Worm (Caenorhabditis elegans) whole organism, late embryonic: ENCODE results near the gene flp-7.

Source experiments
- C08G9.2 ChIP-seq: sonication (generic microtip); optimal IDR thresholded peaks from 2 replicates; lab custom pipeline; 2016; ENCODE audit warnings: mild to moderate bottlenecking, missing genetic modification characterization, moderate library complexity, missing compliant biosample characterization
- C38D4.7 ChIP-seq: fragments of 200-800 bp; sonication (Bioruptor generic); optimal IDR thresholded peaks from 2 replicates; lab custom pipeline; 2018; ENCODE audit warnings: mild to moderate bottlenecking, missing genetic modification characterization, moderate library complexity, missing compliant biosample characterization
- F13H6.1 ChIP-seq: sonication (generic microtip); optimal IDR thresholded peaks from 2 replicates; lab custom pipeline; 2016; ENCODE audit warnings: missing genetic modification characterization, missing compliant biosample characterization
- K02D7.2 ChIP-seq: sonication (generic microtip); optimal IDR thresholded peaks from 2 replicates; lab custom pipeline; 2017; ENCODE audit warnings: mild to moderate bottlenecking, missing genetic modification characterization, missing compliant biosample characterization
- T23F11.4 ChIP-seq: fragments of 200-800 bp; sonication (Bioruptor generic); optimal IDR thresholded peaks from 2 replicates; lab custom pipeline; 2018; ENCODE audit warnings: mild to moderate bottlenecking, missing genetic modification characterization, missing compliant biosample characterization
- Y22D7AL.16 ChIP-seq: sonication (generic microtip); optimal IDR thresholded peaks from 2 replicates; lab custom pipeline; 2016; ENCODE audit warnings: missing genetic modification characterization, missing compliant biosample characterization
- ceh-18 ChIP-seq: sonication (generic microtip); optimal IDR thresholded peaks from 2 replicates; lab custom pipeline; 2016; ENCODE audit warnings: missing genetic modification characterization, missing compliant biosample characterization
- ceh-19 ChIP-seq: fragments of 200-800 bp; sonication (Bioruptor generic); optimal IDR thresholded peaks from 2 replicates; lab custom pipeline; 2018; ENCODE audit warnings: mild to moderate bottlenecking, missing genetic modification characterization, missing compliant biosample characterization
- ceh-2 ChIP-seq: sonication (generic microtip); optimal IDR thresholded peaks from 2 replicates; lab custom pipeline; 2016; ENCODE audit warnings: missing genotype, missing genetic modification characterization, missing compliant biosample characterization
- ceh-22 ChIP-seq: sonication (generic microtip); optimal IDR thresholded peaks from 2 replicates; lab custom pipeline; 2017; ENCODE audit warnings: missing biosample characterization, missing genetic modification characterization
- ceh-24 ChIP-seq: sonication (generic microtip); optimal IDR thresholded peaks from 2 replicates; lab custom pipeline; 2016; ENCODE audit warnings: mild to moderate bottlenecking, missing genetic modification characterization, missing compliant biosample characterization
- ceh-30 ChIP-seq: fragments of 150-350 bp; optimal IDR thresholded peaks from 2 replicates; lab custom pipeline; 2014; ENCODE audit warnings: missing biosample characterization, missing genetic modification characterization
- ceh-31 ChIP-seq: sonication (generic microtip); optimal IDR thresholded peaks from 2 replicates; lab custom pipeline; 2016; ENCODE audit warnings: missing genetic modification characterization, missing compliant biosample characterization
- ceh-34 ChIP-seq: sonication (generic microtip); optimal IDR thresholded peaks from 2 replicates; lab custom pipeline; 2016; ENCODE audit warnings: mild to moderate bottlenecking, missing genetic modification characterization, missing compliant biosample characterization
- ceh-45 ChIP-seq: fragments of 200-800 bp; sonication (Bioruptor generic); IDR thresholded peaks from 2 replicates; pipeline ENCODE4 v1.3.6; 2022; ENCODE audit warnings: missing genetic modification reagents, missing genetic modification characterization, missing compliant biosample characterization
- che-1 ChIP-seq: sonication (generic microtip); optimal IDR thresholded peaks from 2 replicates; lab custom pipeline; 2016; ENCODE audit warnings: mild to moderate bottlenecking, missing genetic modification characterization, missing compliant biosample characterization
- elt-4 ChIP-seq: sonication (generic microtip); optimal IDR thresholded peaks from 2 replicates; lab custom pipeline; 2016; ENCODE audit warnings: missing genetic modification characterization, missing compliant biosample characterization
- ets-4 ChIP-seq: sonication (generic microtip); optimal IDR thresholded peaks from 2 replicates; lab custom pipeline; 2016; ENCODE audit warnings: missing genetic modification characterization, missing compliant biosample characterization
- fax-1 ChIP-seq: sonication (generic microtip); optimal IDR thresholded peaks from 2 replicates; lab custom pipeline; 2016; ENCODE audit warnings: missing genotype, missing genetic modification characterization, missing compliant biosample characterization
- fkh-10 ChIP-seq: fragments of 150-350 bp; optimal IDR thresholded peaks from 2 replicates; lab custom pipeline; 2014; ENCODE audit warnings: missing biosample characterization, missing genetic modification reagents, missing genetic modification characterization
- gmeb-2 ChIP-seq: sonication (generic microtip); optimal IDR thresholded peaks from 2 replicates; lab custom pipeline; 2016; ENCODE audit warnings: missing genetic modification characterization, inconsistent platforms, missing compliant biosample characterization
- hlh-13 ChIP-seq: fragments of 200-800 bp; sonication (Bioruptor generic); optimal IDR thresholded peaks from 2 replicates; lab custom pipeline; 2018; ENCODE audit warnings: mild to moderate bottlenecking, missing genetic modification characterization, missing compliant biosample characterization
- hlh-15 ChIP-seq: sonication (generic microtip); optimal IDR thresholded peaks from 2 replicates; lab custom pipeline; 2016; ENCODE audit warnings: missing genetic modification characterization, missing compliant biosample characterization
- hlh-30 ChIP-seq: sonication (generic microtip); optimal IDR thresholded peaks from 2 replicates; lab custom pipeline; 2017; ENCODE audit warnings: antibody characterized with exemption, missing genetic modification characterization, missing compliant biosample characterization; ENCODE audit not compliant: insufficient read depth
- hlh-8 ChIP-seq: sonication (generic microtip); optimal IDR thresholded peaks from 2 replicates; lab custom pipeline; 2016; ENCODE audit warnings: missing genotype, missing genetic modification characterization, missing compliant biosample characterization
- lin-11 ChIP-seq: fragments of 200-800 bp; sonication (Bioruptor generic); optimal IDR thresholded peaks from 2 replicates; lab custom pipeline; 2018; ENCODE audit warnings: mild to moderate bottlenecking, missing genetic modification characterization, missing compliant biosample characterization
- nhr-11 ChIP-seq: fragments of 150-350 bp; optimal IDR thresholded peaks from 2 replicates; lab custom pipeline; 2014; ENCODE audit warnings: missing biosample characterization, missing genetic modification characterization
- npax-4 ChIP-seq: sonication (generic microtip); optimal IDR thresholded peaks from 2 replicates; lab custom pipeline; 2016; ENCODE audit warnings: missing genetic modification characterization, missing compliant biosample characterization
- pag-3 ChIP-seq: sonication (generic microtip); optimal IDR thresholded peaks from 2 replicates; lab custom pipeline; 2016; ENCODE audit warnings: missing compliant biosample characterization, missing genetic modification characterization, borderline replicate concordance
- pat-9 ChIP-seq: fragments of 200-800 bp; sonication (Bioruptor generic); optimal IDR thresholded peaks from 2 replicates; lab custom pipeline; 2018; ENCODE audit warnings: mild to moderate bottlenecking, missing genetic modification characterization, moderate library complexity, missing compliant biosample characterization
- pax-1 ChIP-seq: fragments of 150-350 bp; optimal IDR thresholded peaks from 2 replicates; lab custom pipeline; 2014; ENCODE audit warnings: missing biosample characterization, missing genetic modification characterization
- pros-1 ChIP-seq: fragments of 150-350 bp; optimal IDR thresholded peaks from 2 replicates; lab custom pipeline; 2014; ENCODE audit warnings: missing biosample characterization, missing genetic modification reagents, missing genetic modification characterization
- ref-2 ChIP-seq: sonication (generic microtip); optimal IDR thresholded peaks from 2 replicates; lab custom pipeline; 2016; ENCODE audit warnings: missing genetic modification characterization, missing compliant biosample characterization
- rnt-1 ChIP-seq: sonication (generic microtip); optimal IDR thresholded peaks from 2 replicates; lab custom pipeline; 2016; ENCODE audit warnings: missing genetic modification characterization, missing compliant biosample characterization
- sox-2 ChIP-seq: fragments of 200-800 bp; sonication (Bioruptor generic); IDR thresholded peaks from 2 replicates; pipeline ENCODE4 v1.3.6; 2022; ENCODE audit warnings: missing genetic modification reagents, missing genetic modification characterization, missing compliant biosample characterization
- sox-4 ChIP-seq: sonication (generic microtip); optimal IDR thresholded peaks from 2 replicates; lab custom pipeline; 2017; ENCODE audit warnings: mild to moderate bottlenecking, missing genetic modification characterization, inconsistent platforms, missing compliant biosample characterization
- syd-9 ChIP-seq: sonication (generic microtip); optimal IDR thresholded peaks from 2 replicates; lab custom pipeline; 2016; ENCODE audit warnings: mild to moderate bottlenecking, missing genetic modification characterization, moderate library complexity, missing compliant biosample characterization
- tbx-2 ChIP-seq: sonication (generic microtip); optimal IDR thresholded peaks from 2 replicates; lab custom pipeline; 2016; ENCODE audit warnings: missing genetic modification characterization, missing compliant biosample characterization
- tbx-7 ChIP-seq: sonication (generic microtip); optimal IDR thresholded peaks from 2 replicates; lab custom pipeline; 2016; ENCODE audit warnings: missing genotype, missing genetic modification characterization, missing compliant biosample characterization
- unc-42 ChIP-seq: sonication (generic microtip); optimal IDR thresholded peaks from 2 replicates; lab custom pipeline; 2016; ENCODE audit warnings: missing genotype, missing genetic modification characterization, missing compliant biosample characterization

Gene flp-7

ce11 chrX:5905764-5906163 is 20.1 kb downstream of the flp-7 start:
- TF ChIP-seq ceh-30 (tag; lab: Kevin White, UChicago) (no peak), ceh-19 (GFP tag; lab: Kevin White, UChicago) (no peak), unc-42 (no peak), ceh-24 (tag; lab: Kevin White, UChicago) (no peak), ceh-2 (tag; lab: Kevin White, UChicago) (no peak), elt-4 (no peak), fkh-10 (no peak), npax-4 (tag; lab: Kevin White, UChicago) (no peak), T23F11.4 (GFP tag; lab: Kevin White, UChicago) (no peak)

ce11 chrX:5917284-5917683 is 31.6 kb downstream of the flp-7 start, which contains the start of gene Y23B4A.1:
Y23B4A.1 (minus strand) TSS chrX:5917384.
- TF ChIP-seq gmeb-2 (no peak), ceh-24 (tag; lab: Kevin White, UChicago) (no peak), rnt-1 (tag; lab: Kevin White, UChicago) (no peak), syd-9 (tag; lab: Kevin White, UChicago) (no peak), C08G9.2 (tag; lab: Kevin White, UChicago) (no peak), Y22D7AL.16 (tag; lab: Kevin White, UChicago) (no peak), pax-1 (no peak), ceh-45 (GFP tag; lab: Robert Waterston, UW) (no peak), pat-9 (tag; lab: Kevin White, UChicago) (no peak), ceh-34 (tag; lab: Kevin White, UChicago) (no peak), hlh-13 (GFP tag; lab: Kevin White, UChicago) (no peak), K02D7.2 (tag; lab: Kevin White, UChicago) (no peak), ceh-22 (tag; lab: Kevin White, UChicago) (no peak), tbx-7 (no peak)
- TF ChIP-seq, all 69 proteins: peak for 0

ce11 chrX:5919097-5919496 is 33.4 kb downstream of the flp-7 start, which contains the start of gene capa-1:
capa-1 (plus strand) TSS chrX:5919397.
- TF ChIP-seq ets-4 (tag; lab: Kevin White, UChicago) (no peak), hlh-15 (tag; lab: Kevin White, UChicago) (no peak), tbx-7 (no peak), T23F11.4 (GFP tag; lab: Kevin White, UChicago) (no peak), fax-1 (tag; lab: Kevin White, UChicago) (no peak), F13H6.1 (no peak)
- TF ChIP-seq, all 69 proteins: peak for 0

- TF ChIP-seq pros-1: no peak
- no peak for TF ChIP-seq C38D4.7 (GFP tag; lab: Kevin White, UChicago)
- no peak for TF ChIP-seq gmeb-2
- TF ChIP-seq ceh-18 (tag; lab: Kevin White, UChicago): no peak
- no peak for TF ChIP-seq sox-4 (tag; lab: Kevin White, UChicago)
- TF ChIP-seq pag-3: no peak
- no peak for TF ChIP-seq nhr-11 (tag; lab: Kevin White, UChicago)
- TF ChIP-seq ref-2: no peak
- no peak for TF ChIP-seq ceh-31
- no peak for TF ChIP-seq hlh-8 (tag; lab: Kevin White, UChicago)
Observed at ce11 chrX:5923672-5924071, 38.0 kb downstream of the flp-7 start.

- TF ChIP-seq ceh-24 (tag; lab: Kevin White, UChicago): no peak
- TF ChIP-seq hlh-30 (tag; lab: Kevin White, UChicago): no peak
- no peak for TF ChIP-seq che-1 (tag; lab: Kevin White, UChicago)
- no peak for TF ChIP-seq C08G9.2 (tag; lab: Kevin White, UChicago)
- TF ChIP-seq lin-11 (tag; lab: Kevin White, UChicago): no peak
- no peak for TF ChIP-seq ceh-2 (tag; lab: Kevin White, UChicago)
- no peak for TF ChIP-seq tbx-2 (tag; lab: Kevin White, UChicago)
- no peak for TF ChIP-seq sox-2 (GFP tag; lab: Robert Waterston, UW)
- no peak for TF ChIP-seq K02D7.2 (tag; lab: Kevin White, UChicago)
Observed at ce11 chrX:5930822-5931221, 45.2 kb downstream of the flp-7 start, which contains the start of gene egl-6. egl-6 (plus strand) TSS chrX:5931122.
